Worm (Caenorhabditis elegans) whole organism, late embryonic: ENCODE data around the gene frpr-1.

Source experiments
- C08G9.2 ChIP-seq: sonication (generic microtip); optimal IDR thresholded peaks from 2 replicates; lab custom pipeline; 2016; ENCODE audit warnings: mild to moderate bottlenecking, missing genetic modification characterization, moderate library complexity, missing compliant biosample characterization
- K02D7.2 ChIP-seq: sonication (generic microtip); optimal IDR thresholded peaks from 2 replicates; lab custom pipeline; 2017; ENCODE audit warnings: mild to moderate bottlenecking, missing genetic modification characterization, missing compliant biosample characterization
- ceh-18 ChIP-seq: sonication (generic microtip); optimal IDR thresholded peaks from 2 replicates; lab custom pipeline; 2016; ENCODE audit warnings: missing genetic modification characterization, missing compliant biosample characterization
- ceh-48 ChIP-seq: sonication (generic microtip); optimal IDR thresholded peaks from 2 replicates; lab custom pipeline; 2016; ENCODE audit warnings: missing genetic modification characterization, inconsistent platforms, missing compliant biosample characterization
- dmd-4 ChIP-seq: sonication (generic microtip); optimal IDR thresholded peaks from 2 replicates; lab custom pipeline; 2016; ENCODE audit warnings: borderline replicate concordance, missing genetic modification characterization, missing compliant biosample characterization
- elt-4 ChIP-seq: sonication (generic microtip); optimal IDR thresholded peaks from 2 replicates; lab custom pipeline; 2016; ENCODE audit warnings: missing genetic modification characterization, missing compliant biosample characterization
- madf-2 ChIP-seq: sonication (generic microtip); optimal IDR thresholded peaks from 2 replicates; lab custom pipeline; 2017; ENCODE audit warnings: missing genetic modification characterization, missing compliant biosample characterization
- nhr-11 ChIP-seq: fragments of 150-350 bp; optimal IDR thresholded peaks from 2 replicates; lab custom pipeline; 2014; ENCODE audit warnings: missing biosample characterization, missing genetic modification characterization
- pag-3 ChIP-seq: sonication (generic microtip); optimal IDR thresholded peaks from 2 replicates; lab custom pipeline; 2016; ENCODE audit warnings: missing compliant biosample characterization, missing genetic modification characterization, borderline replicate concordance

DNA sequence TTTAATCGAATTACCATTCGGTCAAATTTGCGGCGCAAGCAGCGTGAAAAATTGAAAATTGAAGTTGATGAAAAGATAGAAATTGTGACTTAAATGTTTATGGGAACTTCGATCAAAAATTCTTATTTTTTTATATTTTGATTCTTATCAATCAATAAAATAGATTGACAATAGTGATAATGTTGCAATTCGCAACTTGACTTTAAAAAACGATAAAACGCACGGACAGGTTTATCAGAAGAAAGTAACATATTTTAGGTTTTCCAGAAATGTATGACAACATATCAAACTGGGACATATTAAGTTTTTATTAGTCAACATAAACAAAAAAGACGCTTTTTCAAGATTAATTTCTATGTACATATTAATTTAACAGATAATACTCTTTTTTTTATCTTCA, 46.1 kb downstream of the frpr-1 start:
- no peak for TF ChIP-seq dmd-4 (tag; lab: Kevin White, UChicago)
- TF ChIP-seq ceh-18 (tag; lab: Kevin White, UChicago): no peak
- TF ChIP-seq madf-2 (tag; lab: Kevin White, UChicago): no peak
- no peak for TF ChIP-seq C08G9.2 (tag; lab: Kevin White, UChicago)
- TF ChIP-seq pag-3 (tag; lab: Kevin White, UChicago): no peak
- no peak for TF ChIP-seq K02D7.2 (tag; lab: Kevin White, UChicago)
- no peak for TF ChIP-seq nhr-11
- TF ChIP-seq elt-4 (tag; lab: Kevin White, UChicago): no peak
- TF ChIP-seq ceh-48: no peak
